Worm (Caenorhabditis elegans) whole organism, L1 larva: Measurements from ENCODE around the gene F48F7.6.

ENCODE experiments used
- C04F5.9 ChIP-seq: sonication (generic microtip); optimal IDR thresholded peaks from 2 replicates; lab custom pipeline; 2016; ENCODE audit warnings: missing genetic modification characterization, missing compliant biosample characterization
- C34B4.2 ChIP-seq: sonication (generic microtip); optimal IDR thresholded peaks from 2 replicates; lab custom pipeline; 2017; ENCODE audit warnings: mild to moderate bottlenecking, missing genetic modification characterization, missing compliant biosample characterization
- F16B12.6 ChIP-seq: fragments of 150-350 bp; optimal IDR thresholded peaks from 2 replicates; lab custom pipeline; 2014; ENCODE audit warnings: missing biosample characterization, missing genetic modification characterization
- Y116A8C.19 ChIP-seq: sonication (generic microtip); optimal IDR thresholded peaks from 2 replicates; lab custom pipeline; 2016; ENCODE audit warnings: missing compliant biosample characterization, missing genetic modification characterization, borderline replicate concordance
- aha-1 ChIP-seq: fragments of 150-350 bp; optimal IDR thresholded peaks from 2 replicates; lab custom pipeline; 2014; ENCODE audit warnings: missing biosample characterization, missing genetic modification characterization
- alr-1 ChIP-seq: fragments of 200-800 bp; sonication (Bioruptor generic); optimal IDR thresholded peaks from 2 replicates; lab custom pipeline; 2018; ENCODE audit warnings: borderline replicate concordance, mild to moderate bottlenecking, missing genetic modification characterization, missing compliant biosample characterization
- aly-2 ChIP-seq: fragments of 150-350 bp; optimal IDR thresholded peaks from 2 replicates; lab custom pipeline; 2014; ENCODE audit warnings: missing biosample characterization, missing genetic modification characterization
- ama-1 ChIP-seq: fragments of 150-350 bp; optimal IDR thresholded peaks from 2 replicates; lab custom pipeline; 2014
- ceh-8 ChIP-seq: fragments of 200-800 bp; sonication (Bioruptor generic); optimal IDR thresholded peaks from 2 replicates; lab custom pipeline; 2018; ENCODE audit warnings: mild to moderate bottlenecking, missing genetic modification characterization, moderate library complexity, missing compliant biosample characterization
- ceh-82 ChIP-seq, 3 experiments: fragments of 150-350 bp in 1 of 3; sonication (generic microtip) in 2 of 3; optimal IDR thresholded peaks; 2 replicates each; lab custom pipeline; 2014 to 2017; ENCODE audit warnings: missing biosample characterization in 3 of 3, missing genetic modification characterization in 3 of 3
- dsc-1 ChIP-seq: sonication (generic microtip); optimal IDR thresholded peaks from 2 replicates; lab custom pipeline; 2016; ENCODE audit warnings: mild to moderate bottlenecking, missing genetic modification characterization, missing compliant biosample characterization
- egl-13 ChIP-seq: sonication (generic microtip); optimal IDR thresholded peaks from 2 replicates; lab custom pipeline; 2016; ENCODE audit warnings: missing genotype, missing genetic modification reagents, missing genetic modification characterization, missing compliant biosample characterization
- elt-2 ChIP-seq: sonication (generic microtip); optimal IDR thresholded peaks from 2 replicates; lab custom pipeline; 2016; ENCODE audit warnings: missing genetic modification characterization, mild to moderate bottlenecking, inconsistent platforms, missing compliant biosample characterization, missing genetic modification reagents
- elt-3 ChIP-seq, 6 experiments: fragments of 150-350 bp in 1 of 6; sonication (generic microtip); optimal IDR thresholded peaks; 2 replicates each; lab custom pipeline; 2017 to 2018; ENCODE audit warnings: missing biosample characterization in 6 of 6, missing genetic modification characterization in 6 of 6, inconsistent platforms in 1 of 6
- ets-5 ChIP-seq: fragments of 200-800 bp; sonication (Bioruptor generic); IDR thresholded peaks from 2 replicates; pipeline ENCODE4 v1.3.6; 2022; ENCODE audit warnings: missing genetic modification characterization, missing compliant biosample characterization
- fkh-4 ChIP-seq: sonication (generic microtip); optimal IDR thresholded peaks from 2 replicates; lab custom pipeline; 2016; ENCODE audit warnings: missing compliant biosample characterization, missing genetic modification characterization, borderline replicate concordance
- fkh-8 ChIP-seq: sonication (generic microtip); optimal IDR thresholded peaks from 2 replicates; lab custom pipeline; 2016; ENCODE audit warnings: mild to moderate bottlenecking, missing genetic modification characterization, missing compliant biosample characterization
- fos-1 ChIP-seq: fragments of 150-350 bp; optimal IDR thresholded peaks from 2 replicates; lab custom pipeline; 2014; ENCODE audit warnings: missing biosample characterization, missing genetic modification characterization
- grh-1 ChIP-seq: fragments of 200-800 bp; sonication (Bioruptor generic); IDR thresholded peaks from 2 replicates; pipeline ENCODE4 v1.3.6; 2022; ENCODE audit warnings: missing genetic modification reagents, missing genetic modification characterization, missing compliant biosample characterization
- hlh-17 ChIP-seq: fragments of 200-800 bp; sonication (Bioruptor generic); optimal IDR thresholded peaks from 2 replicates; lab custom pipeline; 2018; ENCODE audit warnings: missing genetic modification characterization, mild to moderate bottlenecking, missing compliant biosample characterization, moderate library complexity, borderline replicate concordance
- irx-1 ChIP-seq: sonication (generic microtip); optimal IDR thresholded peaks from 2 replicates; lab custom pipeline; 2016; ENCODE audit warnings: missing genetic modification characterization, missing compliant biosample characterization
- isw-1 ChIP-seq: fragments of 200-800 bp; sonication (Bioruptor generic); IDR thresholded peaks from 2 replicates; pipeline ENCODE4 v1.3.6; 2022; ENCODE audit warnings: missing genetic modification characterization, missing compliant biosample characterization
- lin-35 ChIP-seq, 2 experiments: fragments of 150-350 bp; optimal IDR thresholded peaks; 2 replicates each; lab custom pipeline; 2014; ENCODE audit warnings: missing biosample characterization in 2 of 2, missing genetic modification characterization in 2 of 2, missing genetic modification reagents in 2 of 2
- lir-3 ChIP-seq: sonication (generic microtip); optimal IDR thresholded peaks from 2 replicates; lab custom pipeline; 2016; ENCODE audit warnings: mild to moderate bottlenecking, missing genetic modification characterization, moderate library complexity, missing compliant biosample characterization; ENCODE audit not compliant: poor library complexity
- mdl-1 ChIP-seq, 2 experiments: fragments of 150-350 bp; optimal IDR thresholded peaks; 2 replicates each; lab custom pipeline; 2014 to 2017; ENCODE audit warnings: missing biosample characterization in 2 of 2, missing genetic modification characterization in 2 of 2, inconsistent platforms in 1 of 2
- mef-2 ChIP-seq: fragments of 150-350 bp; optimal IDR thresholded peaks from 2 replicates; lab custom pipeline; 2014; ENCODE audit warnings: missing biosample characterization, missing genetic modification characterization
- mep-1 ChIP-seq: fragments of 150-350 bp; optimal IDR thresholded peaks from 2 replicates; lab custom pipeline; 2014; ENCODE audit warnings: missing biosample characterization, missing genetic modification characterization
- nhr-12 ChIP-seq: sonication (generic microtip); optimal IDR thresholded peaks from 2 replicates; lab custom pipeline; 2017; ENCODE audit warnings: missing biosample characterization, missing genetic modification characterization
- nhr-19 ChIP-seq: fragments of 200-800 bp; sonication (Bioruptor generic); conservative IDR thresholded peaks from 2 replicates; pipeline ENCODE4 v1.3.6; 2022; ENCODE audit warnings: missing genetic modification characterization, missing compliant biosample characterization
- nhr-20 ChIP-seq: sonication (generic microtip); optimal IDR thresholded peaks from 2 replicates; lab custom pipeline; 2016; ENCODE audit warnings: mild to moderate bottlenecking, missing genetic modification characterization, missing compliant biosample characterization
- nhr-237 ChIP-seq: fragments of 150-350 bp; optimal IDR thresholded peaks from 2 replicates; lab custom pipeline; 2014; ENCODE audit warnings: missing biosample characterization, missing genetic modification characterization
- nhr-28 ChIP-seq: fragments of 150-350 bp; optimal IDR thresholded peaks from 2 replicates; lab custom pipeline; 2014; ENCODE audit warnings: missing biosample characterization, missing genetic modification characterization
- nhr-47 ChIP-seq: sonication (generic microtip); optimal IDR thresholded peaks from 2 replicates; lab custom pipeline; 2016; ENCODE audit warnings: mild to moderate bottlenecking, missing genetic modification characterization, moderate library complexity, missing compliant biosample characterization
- nhr-71 ChIP-seq: sonication (generic microtip); optimal IDR thresholded peaks from 2 replicates; lab custom pipeline; 2016; ENCODE audit warnings: mild to moderate bottlenecking, missing genetic modification characterization, moderate library complexity, missing compliant biosample characterization
- nhr-84 ChIP-seq: sonication (generic microtip); optimal IDR thresholded peaks from 2 replicates; lab custom pipeline; 2017; ENCODE audit warnings: missing biosample characterization, missing genetic modification characterization
- nhr-90 ChIP-seq: sonication (generic microtip); optimal IDR thresholded peaks from 2 replicates; lab custom pipeline; 2016; ENCODE audit warnings: mild to moderate bottlenecking, missing genetic modification characterization, missing compliant biosample characterization; ENCODE audit not compliant: poor library complexity
- pag-3 ChIP-seq: sonication (generic microtip); optimal IDR thresholded peaks from 2 replicates; lab custom pipeline; 2017; ENCODE audit warnings: missing genetic modification characterization, mild to moderate bottlenecking, missing compliant biosample characterization, antibody characterized with exemption, borderline replicate concordance; ENCODE audit not compliant: insufficient read depth
- skn-1 ChIP-seq: fragments of 150-350 bp; optimal IDR thresholded peaks from 2 replicates; lab custom pipeline; 2014; ENCODE audit warnings: missing biosample characterization, missing genetic modification characterization
- snpc-4 ChIP-seq: fragments of 150-350 bp; optimal IDR thresholded peaks from 2 replicates; lab custom pipeline; 2014; ENCODE audit warnings: missing biosample characterization, missing genetic modification characterization
- sox-4 ChIP-seq: sonication (generic microtip); optimal IDR thresholded peaks from 2 replicates; lab custom pipeline; 2016; ENCODE audit warnings: missing genetic modification characterization, missing compliant biosample characterization
- sup-37 ChIP-seq: fragments of 200-800 bp; sonication (Bioruptor generic); optimal IDR thresholded peaks from 2 replicates; lab custom pipeline; 2018; ENCODE audit warnings: mild to moderate bottlenecking, missing genetic modification characterization, missing compliant biosample characterization
- tbx-2 ChIP-seq: sonication (generic microtip); optimal IDR thresholded peaks from 2 replicates; lab custom pipeline; 2016; ENCODE audit warnings: missing genetic modification characterization, missing compliant biosample characterization
- tlp-1 ChIP-seq: fragments of 150-350 bp; optimal IDR thresholded peaks from 2 replicates; lab custom pipeline; 2014; ENCODE audit warnings: missing biosample characterization, missing genetic modification characterization
- unc-130 ChIP-seq: fragments of 150-350 bp; optimal IDR thresholded peaks from 2 replicates; lab custom pipeline; 2017; ENCODE audit warnings: missing biosample characterization, missing genetic modification characterization, inconsistent platforms
- unc-62 ChIP-seq: fragments of 150-350 bp; optimal IDR thresholded peaks from 2 replicates; lab custom pipeline; 2014; ENCODE audit warnings: missing biosample characterization, missing genetic modification reagents, missing genetic modification characterization
- unc-86 ChIP-seq: sonication (generic microtip); optimal IDR thresholded peaks from 2 replicates; lab custom pipeline; 2016; ENCODE audit warnings: missing genetic modification characterization, missing compliant biosample characterization
- unc-98 ChIP-seq: fragments of 200-800 bp; sonication (Bioruptor generic); IDR thresholded peaks from 2 replicates; pipeline ENCODE4 v1.3.6; 2022; ENCODE audit warnings: missing genetic modification characterization, missing compliant biosample characterization
- vab-15 ChIP-seq: sonication (generic microtip); optimal IDR thresholded peaks from 2 replicates; lab custom pipeline; 2017; ENCODE audit warnings: missing genotype, mild to moderate bottlenecking, missing genetic modification characterization, missing compliant biosample characterization
- xbp-1 ChIP-seq: sonication (generic microtip); optimal IDR thresholded peaks from 2 replicates; lab custom pipeline; 2016; ENCODE audit warnings: missing genetic modification characterization, missing compliant biosample characterization
- zag-1 ChIP-seq: fragments of 150-350 bp; optimal IDR thresholded peaks from 2 replicates; lab custom pipeline; 2014; ENCODE audit warnings: missing biosample characterization, missing genetic modification characterization
- zip-4 ChIP-seq: fragments of 200-800 bp; sonication (Bioruptor generic); optimal IDR thresholded peaks from 2 replicates; lab custom pipeline; 2018; ENCODE audit warnings: mild to moderate bottlenecking, missing genetic modification characterization, moderate library complexity, missing compliant biosample characterization

F48F7.6 gene

ce11 chrX:14016698-14017097 is 39.1 kb downstream of the F48F7.6 start (continued):
- no peak for TF ChIP-seq C04F5.9
- no peak for TF ChIP-seq vab-15 (tag; lab: Kevin White, UChicago)
- peak; percentile 55 for TF ChIP-seq nhr-19 (GFP tag; lab: Robert Waterston, UW)
- TF ChIP-seq ceh-82 (tag; optimal IDR thresholded peaks at IDR 0.05; lab: Kevin White, UChicago): peak in 1 of 3 experiments; percentile 75
- no peak for TF ChIP-seq alr-1
- no peak for TF ChIP-seq elt-3 (tag; optimal IDR thresholded peaks at IDR 0.05; lab: Kevin White, UChicago)
- TF ChIP-seq nhr-84 (tag; lab: Kevin White, UChicago): no peak
- TF ChIP-seq sup-37: peak; percentile 7
- no peak for TF ChIP-seq snpc-4 (tag; lab: Kevin White, UChicago)
- peak in 1 of 2 experiments; percentile 59 for TF ChIP-seq lin-35 (GFP tag; optimal IDR thresholded peaks at IDR 0.05; lab: Kevin White, UChicago)
- no peak for TF ChIP-seq F16B12.6 (tag; lab: Kevin White, UChicago)
- TF ChIP-seq nhr-237 (tag; lab: Kevin White, UChicago): no peak
- TF ChIP-seq egl-13: peak; percentile 57
- TF ChIP-seq ceh-8 (GFP tag; lab: Kevin White, UChicago): no peak
- no peak for TF ChIP-seq fkh-4
- no peak for TF ChIP-seq nhr-28 (tag; lab: Kevin White, UChicago)
- TF ChIP-seq ama-1 (lab: Kevin White, UChicago): no peak
- TF ChIP-seq unc-98 (GFP tag; lab: Robert Waterston, UW): no peak
- TF ChIP-seq unc-130 (tag; lab: Kevin White, UChicago): peak; percentile 45
- TF ChIP-seq elt-2 (tag; lab: Kevin White, UChicago): no peak
- TF ChIP-seq zag-1 (tag; lab: Kevin White, UChicago): peak; percentile 48
- TF ChIP-seq irx-1 (tag; lab: Kevin White, UChicago): peak; percentile 10
- TF ChIP-seq fkh-8: no peak
- no peak for TF ChIP-seq nhr-90 (tag; lab: Kevin White, UChicago)
- TF ChIP-seq dsc-1: peak; percentile 58
- no peak for TF ChIP-seq tlp-1 (tag; lab: Kevin White, UChicago)
- TF ChIP-seq mef-2 (tag; lab: Kevin White, UChicago): peak; percentile 12
- no peak for TF ChIP-seq aha-1 (tag; lab: Kevin White, UChicago)
- peak; percentile 65 for TF ChIP-seq unc-86 (tag; lab: Kevin White, UChicago)
- TF ChIP-seq tbx-2 (tag; lab: Kevin White, UChicago): peak; percentile 71
- no peak for TF ChIP-seq sox-4 (tag; lab: Kevin White, UChicago)
- peak; percentile 54 for TF ChIP-seq xbp-1 (tag; lab: Kevin White, UChicago)
- TF ChIP-seq hlh-17: no peak
- TF ChIP-seq ets-5 (GFP tag; lab: Robert Waterston, UW): no peak
- TF ChIP-seq C34B4.2 (tag; lab: Kevin White, UChicago): no peak
- TF ChIP-seq skn-1 (tag; lab: Kevin White, UChicago): no peak
- TF ChIP-seq Y116A8C.19: no peak
- no peak for TF ChIP-seq zip-4 (GFP tag; lab: Kevin White, UChicago)
- TF ChIP-seq mdl-1 (tag; optimal IDR thresholded peaks at IDR 0.05; lab: Kevin White, UChicago): peak; percentile 9 to 15
- TF ChIP-seq nhr-47 (tag; lab: Kevin White, UChicago): peak; percentile 61
- no peak for TF ChIP-seq mep-1
- TF ChIP-seq nhr-71 (tag; lab: Kevin White, UChicago): peak; percentile 90
- TF ChIP-seq unc-62 (GFP tag; lab: Kevin White, UChicago): no peak
- peak; percentile 38 for TF ChIP-seq nhr-20
- TF ChIP-seq grh-1 (GFP tag; lab: Robert Waterston, UW): no peak
- TF ChIP-seq lir-3 (tag; lab: Kevin White, UChicago): no peak
- no peak for TF ChIP-seq nhr-12 (tag; lab: Kevin White, UChicago)
- TF ChIP-seq isw-1: peak; percentile 46
- TF ChIP-seq fos-1 (tag; lab: Kevin White, UChicago): no peak
- peak; percentile 92 for TF ChIP-seq pag-3 (tag; lab: Kevin White, UChicago)
- no peak for TF ChIP-seq aly-2 (tag; lab: Kevin White, UChicago)
- TF ChIP-seq, all 84 proteins: peak for 32
